Worm (Caenorhabditis elegans) whole organism, young adult: ENCODE measurements around the gene Y82E9BL.12.
"Not testable (repeated sequence)": the region's sequence is repeated elsewhere in the genome, so short reads cannot be mapped to it uniquely, and the experiment has no call there.

Experiments
- B0336.3 ChIP-seq: fragments of 200-800 bp; sonication (Bioruptor generic); IDR thresholded peaks from 2 replicates; pipeline ENCODE4 v1.3.6; 2022; ENCODE audit warnings: missing genetic modification characterization, missing compliant biosample characterization
- C06A6.2 ChIP-seq: fragments of 200-800 bp; sonication (Bioruptor generic); conservative IDR thresholded peaks from 2 replicates; pipeline ENCODE4 v1.3.6; 2022; ENCODE audit warnings: missing genetic modification characterization, missing compliant biosample characterization
- D2030.7 ChIP-seq: fragments of 200-800 bp; sonication (Bioruptor generic); IDR thresholded peaks from 2 replicates; pipeline ENCODE4 v1.3.6; 2022; ENCODE audit warnings: missing genetic modification reagents, missing genetic modification characterization, missing compliant biosample characterization
- F22D6.2 ChIP-seq: sonication (generic microtip); optimal IDR thresholded peaks from 2 replicates; lab custom pipeline; 2016; ENCODE audit warnings: mild to moderate bottlenecking, missing genetic modification characterization, missing compliant biosample characterization
- F37B4.10 ChIP-seq: fragments of 200-800 bp; sonication (Bioruptor generic); IDR thresholded peaks from 2 replicates; pipeline ENCODE4 v1.3.6; 2022; ENCODE audit warnings: missing genetic modification characterization, missing compliant biosample characterization
- F49E8.2 ChIP-seq: sonication (generic microtip); optimal IDR thresholded peaks from 3 replicates; lab custom pipeline; 2017; ENCODE audit warnings: missing genetic modification characterization, mild to moderate bottlenecking, missing compliant biosample characterization, antibody characterized with exemption, moderate library complexity; ENCODE audit not compliant: insufficient read depth
- F57C9.4 ChIP-seq: sonication (generic microtip); optimal IDR thresholded peaks from 2 replicates; lab custom pipeline; 2017; ENCODE audit warnings: mild to moderate bottlenecking, missing genetic modification characterization, missing compliant biosample characterization
- K11D2.4 ChIP-seq: fragments of 200-800 bp; sonication (Bioruptor generic); IDR thresholded peaks from 2 replicates; pipeline ENCODE4 v1.3.6; 2022; ENCODE audit warnings: missing genetic modification reagents, missing genetic modification characterization, missing compliant biosample characterization
- Y56A3A.18 ChIP-seq: fragments of 200-800 bp; sonication (Bioruptor generic); IDR thresholded peaks from 2 replicates; pipeline ENCODE4 v1.3.6; 2022; ENCODE audit warnings: missing genetic modification reagents, missing genetic modification characterization, missing compliant biosample characterization
- Y67H2A.10 ChIP-seq: fragments of 200-800 bp; sonication (Bioruptor generic); conservative IDR thresholded peaks from 2 replicates; pipeline ENCODE4 v1.3.6; 2022; ENCODE audit warnings: missing genetic modification reagents, missing genetic modification characterization, missing compliant biosample characterization
- ama-1 ChIP-seq, 3 experiments: fragments of 150-350 bp in 1 of 3; sonication (generic microtip) in 2 of 3; optimal IDR thresholded peaks; 2 replicates each; lab custom pipeline; 2014 to 2018; ENCODE audit warnings: missing biosample characterization in 2 of 3, missing genetic modification characterization in 2 of 3, missing genetic modification reagents in 2 of 3
- athp-1 ChIP-seq: sonication (generic microtip); optimal IDR thresholded peaks from 2 replicates; lab custom pipeline; 2017; ENCODE audit warnings: mild to moderate bottlenecking, missing genetic modification characterization, missing compliant biosample characterization
- bed-1 ChIP-seq: fragments of 200-800 bp; sonication (Bioruptor generic); IDR thresholded peaks from 2 replicates; pipeline ENCODE4 v1.3.6; 2022; ENCODE audit warnings: missing genetic modification reagents, missing genetic modification characterization, missing compliant biosample characterization
- ccch-3 ChIP-seq: fragments of 200-800 bp; sonication (Bioruptor generic); optimal IDR thresholded peaks from 2 replicates; lab custom pipeline; 2018; ENCODE audit warnings: mild to moderate bottlenecking, missing genetic modification characterization, missing compliant biosample characterization
- ceh-40 ChIP-seq: fragments of 200-800 bp; sonication (Bioruptor generic); IDR thresholded peaks from 2 replicates; pipeline ENCODE4 v1.3.6; 2022; ENCODE audit warnings: missing genetic modification characterization, missing compliant biosample characterization
- die-1 ChIP-seq: sonication (generic microtip); optimal IDR thresholded peaks from 2 replicates; lab custom pipeline; 2016; ENCODE audit warnings: missing genotype, mild to moderate bottlenecking, missing genetic modification characterization, missing compliant biosample characterization
- efl-1 ChIP-seq: fragments of 150-350 bp; optimal IDR thresholded peaks from 2 replicates; lab custom pipeline; 2014; ENCODE audit warnings: missing biosample characterization, missing genetic modification reagents, missing genetic modification characterization
- egl-18 ChIP-seq: fragments of 200-800 bp; sonication (Bioruptor generic); IDR thresholded peaks from 2 replicates; pipeline ENCODE4 v1.3.6; 2022; ENCODE audit warnings: missing genetic modification reagents, missing genetic modification characterization, missing compliant biosample characterization
- ekl-4 ChIP-seq: fragments of 200-800 bp; sonication (Bioruptor generic); IDR thresholded peaks from 2 replicates; pipeline ENCODE4 v1.3.6; 2022; ENCODE audit warnings: missing genetic modification reagents, missing genetic modification characterization, missing compliant biosample characterization
- gei-17 ChIP-seq: fragments of 200-800 bp; sonication (Bioruptor generic); optimal IDR thresholded peaks from 2 replicates; lab custom pipeline; 2018; ENCODE audit warnings: mild to moderate bottlenecking, missing genetic modification characterization, missing compliant biosample characterization
- him-1 ChIP-seq: sonication (generic microtip); optimal IDR thresholded peaks from 2 replicates; lab custom pipeline; 2016; ENCODE audit warnings: missing genotype, missing genetic modification reagents, missing genetic modification characterization, missing compliant biosample characterization
- hmg-1.2 ChIP-seq: fragments of 200-800 bp; sonication (Bioruptor generic); IDR thresholded peaks from 2 replicates; pipeline ENCODE4 v1.3.6; 2022; ENCODE audit warnings: missing genetic modification reagents, missing genetic modification characterization, missing compliant biosample characterization
- hmg-20 ChIP-seq: fragments of 200-800 bp; sonication (Bioruptor generic); IDR thresholded peaks from 2 replicates; pipeline ENCODE4 v1.3.6; 2022; ENCODE audit warnings: missing genetic modification reagents, missing genetic modification characterization, missing compliant biosample characterization
- hrde-1 ChIP-seq: sonication (generic microtip); optimal IDR thresholded peaks from 2 replicates; lab custom pipeline; 2016; ENCODE audit warnings: missing genetic modification characterization, mild to moderate bottlenecking, missing compliant biosample characterization, moderate library complexity, missing genotype, missing genetic modification reagents, borderline replicate concordance
- lin-26 ChIP-seq: fragments of 200-800 bp; sonication (Bioruptor generic); IDR thresholded peaks from 2 replicates; pipeline ENCODE4 v1.3.6; 2022; ENCODE audit warnings: missing genetic modification reagents, missing genetic modification characterization, missing compliant biosample characterization
- lin-35 ChIP-seq, 3 experiments: fragments of 150-350 bp in 2 of 3; sonication (generic microtip) in 1 of 3; optimal IDR thresholded peaks; 2 replicates each; lab custom pipeline; 2014 to 2018; ENCODE audit warnings: missing biosample characterization in 3 of 3, missing genetic modification characterization in 3 of 3, missing genetic modification reagents in 3 of 3
- mcd-1 ChIP-seq: fragments of 200-800 bp; sonication (Bioruptor generic); IDR thresholded peaks from 2 replicates; pipeline ENCODE4 v1.3.6; 2022; ENCODE audit warnings: missing genetic modification reagents, missing genetic modification characterization, missing compliant biosample characterization
- mes-4 ChIP-seq: sonication (generic microtip); optimal IDR thresholded peaks from 2 replicates; lab custom pipeline; 2016; ENCODE audit warnings: missing genotype, missing genetic modification characterization, missing compliant biosample characterization
- nfya-2 ChIP-seq: fragments of 200-800 bp; sonication (Bioruptor generic); IDR thresholded peaks from 2 replicates; pipeline ENCODE4 v1.3.6; 2022; ENCODE audit warnings: missing genetic modification reagents, missing genetic modification characterization, missing compliant biosample characterization
- nhr-179 ChIP-seq: sonication (generic microtip); optimal IDR thresholded peaks from 2 replicates; lab custom pipeline; 2016; ENCODE audit warnings: mild to moderate bottlenecking, missing genetic modification characterization, missing compliant biosample characterization
- rcor-1 ChIP-seq: fragments of 200-800 bp; sonication (Bioruptor generic); IDR thresholded peaks from 2 replicates; pipeline ENCODE4 v1.3.6; 2022; ENCODE audit warnings: missing genetic modification reagents, missing genetic modification characterization, missing compliant biosample characterization
- repo-1 ChIP-seq: sonication (generic microtip); optimal IDR thresholded peaks from 2 replicates; lab custom pipeline; 2017; ENCODE audit warnings: mild to moderate bottlenecking, missing genetic modification characterization, missing compliant biosample characterization
- rpc-1 ChIP-seq, 2 experiments: fragments of 150-350 bp in 1 of 2; sonication (generic microtip) in 1 of 2; optimal IDR thresholded peaks; 2 replicates each; lab custom pipeline; 2014 to 2018; ENCODE audit warnings: missing biosample characterization in 1 of 2, missing genetic modification characterization in 1 of 2, missing genetic modification reagents in 1 of 2, missing genotype in 1 of 2
- snpc-1.1 ChIP-seq: sonication (generic microtip); optimal IDR thresholded peaks from 2 replicates; lab custom pipeline; 2017; ENCODE audit warnings: missing genetic modification characterization, mild to moderate bottlenecking, missing compliant biosample characterization, antibody characterized with exemption, moderate library complexity, missing genotype, missing genetic modification reagents; ENCODE audit not compliant: insufficient read depth
- tbp1 ChIP-seq: fragments of 200-800 bp; sonication (Bioruptor generic); optimal IDR thresholded peaks from 2 replicates; lab custom pipeline; 2018; ENCODE audit warnings: mild to moderate bottlenecking, missing genetic modification characterization, missing compliant biosample characterization
- tlf-1 ChIP-seq: fragments of 200-800 bp; sonication (Bioruptor generic); optimal IDR thresholded peaks from 2 replicates; lab custom pipeline; 2018; ENCODE audit warnings: mild to moderate bottlenecking, missing genetic modification characterization, missing compliant biosample characterization
- unc-130 ChIP-seq: sonication (generic microtip); optimal IDR thresholded peaks from 2 replicates; lab custom pipeline; 2016; ENCODE audit warnings: missing genetic modification reagents, missing genetic modification characterization, missing compliant biosample characterization
- ztf-26 ChIP-seq: sonication (generic microtip); optimal IDR thresholded peaks from 2 replicates; lab custom pipeline; 2017; ENCODE audit warnings: missing genetic modification characterization, missing compliant biosample characterization
- ztf-6 ChIP-seq: fragments of 200-800 bp; sonication (Bioruptor generic); IDR thresholded peaks from 2 replicates; pipeline ENCODE4 v1.3.6; 2022; ENCODE audit warnings: missing genetic modification reagents, missing genetic modification characterization, missing compliant biosample characterization

Y82E9BL.12 gene

ce11 chrIII:1354523-1354922 is 45.5 kb downstream of the Y82E9BL.12 start (continued):
- TF ChIP-seq egl-18 (GFP tag; lab: Robert Waterston, UW) (no peak), K11D2.4 (GFP tag; lab: Robert Waterston, UW) (no peak), D2030.7 (GFP tag; lab: Robert Waterston, UW) (no peak), mcd-1 (GFP tag; lab: Robert Waterston, UW) (no peak), ztf-26 (no peak), lin-26 (GFP tag; lab: Robert Waterston, UW) (peak; percentile 64; the same call in 1 of the 2 replicates), bed-1 (GFP tag; lab: Robert Waterston, UW) (no peak), Y67H2A.10 (GFP tag; lab: Robert Waterston, UW) (no peak), rcor-1 (GFP tag; lab: Robert Waterston, UW) (no peak), athp-1 (tag; lab: Kevin White, UChicago) (no peak), efl-1 (GFP tag; lab: Kevin White, UChicago) (no peak), tlf-1 (GFP tag; lab: Kevin White, UChicago) (no peak), unc-130 (GFP tag; lab: Kevin White, UChicago) (no peak), ccch-3 (GFP tag; lab: Kevin White, UChicago) (no peak), B0336.3 (GFP tag; lab: Robert Waterston, UW) (no peak), ama-1 (optimal IDR thresholded peaks at IDR 0.05; lab: Kevin White, UChicago) (no peak), ama-1 (GFP tag; optimal IDR thresholded peaks at IDR 0.05; lab: Kevin White, UChicago) (no peak), gei-17 (no peak), tbp1 (peak; percentile 85), F37B4.10 (GFP tag; lab: Robert Waterston, UW) (no peak), him-1 (tag; lab: Kevin White, UChicago) (peak; percentile 33), ztf-6 (no peak), snpc-1.1 (tag; lab: Kevin White, UChicago) (peak; percentile 25), die-1 (tag; lab: Kevin White, UChicago) (peak; percentile 25), F49E8.2 (tag; lab: Kevin White, UChicago) (no peak)

- TF ChIP-seq ceh-40 (GFP tag; lab: Robert Waterston, UW): no peak
- TF ChIP-seq nfya-2 (GFP tag; lab: Robert Waterston, UW): no peak
- TF ChIP-seq lin-35 (GFP tag; optimal IDR thresholded peaks at IDR 0.05; lab: Kevin White, UChicago): no peak
- no peak for TF ChIP-seq C06A6.2 (GFP tag; lab: Robert Waterston, UW)
Measured at ce11 chrIII:1355320-1355719, 46.3 kb downstream of the Y82E9BL.12 start, which contains the start of gene Y82E9BL.1. TSS of gene Y82E9BL.1 (minus strand) at chrIII:1355420.

ce11 chrIII:1357973-1358372 is 49.0 kb downstream of the Y82E9BL.12 start, which contains the start of gene Y82E9BR.8:
TSS of gene Y82E9BR.8 (minus strand) at chrIII:1358073.
- not testable (repeated sequence) for TF ChIP-seq F49E8.2 (tag; lab: Kevin White, UChicago); hrde-1 (tag; lab: Kevin White, UChicago); hmg-20

ce11 chrIII:1359669-1360068 is 50.7 kb downstream of the Y82E9BL.12 start, which contains the start of gene Y82E9BR.9:
TSS of gene Y82E9BR.9 (minus strand) at chrIII:1359769.
- no peak for TF ChIP-seq repo-1 (tag; lab: Kevin White, UChicago)
- no peak for TF ChIP-seq ccch-3 (GFP tag; lab: Kevin White, UChicago)
- TF ChIP-seq ekl-4 (GFP tag; lab: Robert Waterston, UW): no peak
- no peak for TF ChIP-seq nhr-179
- no peak for TF ChIP-seq mes-4 (tag; lab: Kevin White, UChicago)
- no peak for TF ChIP-seq die-1 (tag; lab: Kevin White, UChicago)
- no peak for TF ChIP-seq Y56A3A.18 (GFP tag; lab: Robert Waterston, UW)
- no peak for TF ChIP-seq F57C9.4 (tag; lab: Kevin White, UChicago)
- no peak for TF ChIP-seq hmg-1.2 (GFP tag; lab: Robert Waterston, UW)
- TF ChIP-seq efl-1 (GFP tag; lab: Kevin White, UChicago): no peak
- TF ChIP-seq rpc-1 (optimal IDR thresholded peaks at IDR 0.05; lab: Kevin White, UChicago): no peak
- TF ChIP-seq rpc-1 (tag; optimal IDR thresholded peaks at IDR 0.05; lab: Kevin White, UChicago): no peak
- no peak for TF ChIP-seq tbp1
- no peak for TF ChIP-seq F22D6.2 (tag; lab: Kevin White, UChicago)
